Fruit fly (Drosophila melanogaster) whole organism, embryonic: ENCODE data around the gene Ir92a.

ENCODE experiments used
- Atf3 ChIP-seq: fragments of 200-800 bp; sonication (Bioruptor generic); optimal IDR thresholded peaks from 3 replicates; lab custom pipeline; 2016; ENCODE audit warnings: missing biosample characterization, missing genetic modification characterization
- Awh ChIP-seq: fragments of 200-800 bp; sonication (Bioruptor generic); IDR thresholded peaks from 2 replicates; pipeline ENCODE4, ENCODE4 v1.3.6; 2022; ENCODE audit warnings: missing biosample characterization, missing genetic modification characterization
- Blimp-1 ChIP-seq: fragments of 200-800 bp; sonication (Bioruptor generic); optimal IDR thresholded peaks from 3 replicates; lab custom pipeline; 2018; ENCODE audit warnings: missing biosample characterization, missing genetic modification characterization, mild to moderate bottlenecking, moderate library complexity, missing genetic modification reagents
- CG12071 ChIP-seq: fragments of 200-800 bp; sonication (Bioruptor generic); optimal IDR thresholded peaks from 3 replicates; lab custom pipeline; 2018; ENCODE audit warnings: missing biosample characterization, mild to moderate bottlenecking, missing genetic modification characterization
- CG12299 ChIP-seq: fragments of 200-800 bp; sonication (Bioruptor generic); optimal IDR thresholded peaks from 2 replicates; lab custom pipeline; 2018; ENCODE audit warnings: missing biosample characterization, mild to moderate bottlenecking, missing genetic modification characterization
- CG12659 ChIP-seq: fragments of 200-800 bp; sonication (Bioruptor generic); optimal IDR thresholded peaks from 3 replicates; lab custom pipeline; 2017; ENCODE audit warnings: mild to moderate bottlenecking, missing biosample characterization, missing genetic modification reagents, missing genetic modification characterization
- CG14860 ChIP-seq: fragments of 200-800 bp; sonication (Bioruptor generic); IDR thresholded peaks from 3 replicates; pipeline ENCODE4 v1.3.6; 2022; ENCODE audit warnings: missing biosample characterization, missing genetic modification characterization; ENCODE audit not compliant: partially characterized antibody
- CG15601 ChIP-seq: fragments of 200-800 bp; sonication (Bioruptor generic); optimal IDR thresholded peaks from 3 replicates; lab custom pipeline; 2019; ENCODE audit warnings: missing biosample characterization, mild to moderate bottlenecking, missing genetic modification characterization, moderate library complexity
- CG16813 ChIP-seq: fragments of 200-800 bp; sonication (Bioruptor generic); IDR thresholded peaks from 3 replicates; pipeline ENCODE4 v1.3.6; 2022; ENCODE audit warnings: missing biosample characterization, missing genetic modification characterization; ENCODE audit not compliant: partially characterized antibody
- CG18011 ChIP-seq: fragments of 200-800 bp; sonication (Bioruptor generic); optimal IDR thresholded peaks from 2 replicates; lab custom pipeline; 2017; ENCODE audit warnings: missing biosample characterization, missing genetic modification characterization, mild to moderate bottlenecking, moderate library complexity, missing genotype
- CG18599 ChIP-seq: fragments of 200-800 bp; sonication (Bioruptor generic); optimal IDR thresholded peaks from 3 replicates; lab custom pipeline; 2017; ENCODE audit warnings: missing biosample characterization, missing genetic modification characterization, mild to moderate bottlenecking, moderate library complexity, missing genetic modification reagents
- CG30403 ChIP-seq: fragments of 200-800 bp; sonication (Bioruptor generic); optimal IDR thresholded peaks from 3 replicates; lab custom pipeline; 2016; ENCODE audit warnings: missing biosample characterization, missing genetic modification characterization
- CG34422 ChIP-seq: fragments of 200-800 bp; sonication (Bioruptor generic); IDR thresholded peaks from 3 replicates; pipeline ENCODE4 v1.3.6; 2022; ENCODE audit warnings: missing biosample characterization, missing genetic modification characterization
- CG5953 ChIP-seq: fragments of 200-800 bp; sonication (Bioruptor generic); IDR thresholded peaks from 2 replicates; pipeline ENCODE4 v1.3.6; 2022; ENCODE audit warnings: missing biosample characterization, missing genetic modification characterization
- CG6175 ChIP-seq: fragments of 200-800 bp; sonication (Bioruptor generic); IDR thresholded peaks from 3 replicates; pipeline ENCODE4 v1.3.6; 2022; ENCODE audit warnings: missing biosample characterization, missing genetic modification characterization
- CG6813 ChIP-seq: fragments of 200-800 bp; sonication (Bioruptor generic); optimal IDR thresholded peaks from 2 replicates; lab custom pipeline; 2017; ENCODE audit warnings: missing biosample characterization, missing genetic modification characterization, mild to moderate bottlenecking, moderate library complexity, missing genetic modification reagents
- CG7745 ChIP-seq: fragments of 200-800 bp; sonication (Bioruptor generic); optimal IDR thresholded peaks from 2 replicates; lab custom pipeline; 2018; ENCODE audit warnings: missing biosample characterization, mild to moderate bottlenecking, missing genetic modification characterization, moderate library complexity
- CG8478 ChIP-seq: fragments of >200 bp; optimal IDR thresholded peaks from 2 replicates; lab custom pipeline; 2018
- D ChIP-seq, 2 experiments: fragments of 200-800 bp in 1 of 2; fragments of >200 bp in 1 of 2; sonication (Bioruptor generic) in 1 of 2; optimal IDR thresholded peaks; 2 replicates in 1 of 2; 3 replicates in 1 of 2; lab custom pipeline; 2017; ENCODE audit warnings: mild to moderate bottlenecking in 1 of 2, missing biosample characterization in 1 of 2, missing genetic modification characterization in 1 of 2, missing genetic modification reagents in 1 of 2
- D19A ChIP-seq: fragments of 200-800 bp; optimal IDR thresholded peaks from 3 replicates; lab custom pipeline; 2019; ENCODE audit warnings: missing biosample characterization, mild to moderate bottlenecking, missing genetic modification characterization, moderate library complexity
- Dfd ChIP-seq, 2 experiments: fragments of >200 bp; optimal IDR thresholded peaks; 2 replicates each; lab custom pipeline; 2017; ENCODE audit warnings: missing biosample characterization in 2 of 2, missing genetic modification characterization in 2 of 2
- Fer2 ChIP-seq: fragments of 200-800 bp; sonication (Bioruptor generic); optimal IDR thresholded peaks from 2 replicates; lab custom pipeline; 2018; ENCODE audit warnings: missing biosample characterization, mild to moderate bottlenecking, missing genetic modification characterization, moderate library complexity
- HLH4C ChIP-seq: fragments of 200-800 bp; sonication (Bioruptor generic); IDR thresholded peaks from 3 replicates; pipeline ENCODE4 v1.3.6; 2022; ENCODE audit warnings: missing biosample characterization, missing genetic modification characterization; ENCODE audit not compliant: partially characterized antibody
- Hmr ChIP-seq: fragments of 200-800 bp; sonication (Bioruptor generic); optimal IDR thresholded peaks from 3 replicates; lab custom pipeline; 2017; ENCODE audit warnings: mild to moderate bottlenecking, missing biosample characterization, missing genetic modification reagents, missing genetic modification characterization
- Hr3 ChIP-seq: fragments of 200-800 bp; sonication (Bioruptor generic); optimal IDR thresholded peaks from 3 replicates; lab custom pipeline; 2016; ENCODE audit warnings: missing biosample characterization, missing genetic modification characterization
- Mad ChIP-seq: fragments of 200-800 bp; sonication (Bioruptor generic); optimal IDR thresholded peaks from 2 replicates; lab custom pipeline; 2016; ENCODE audit warnings: missing biosample characterization, missing genetic modification characterization
- Oaz ChIP-seq: fragments of 200-800 bp; sonication (Bioruptor generic); IDR thresholded peaks from 2 replicates; pipeline ENCODE4 v1.3.6; 2022; ENCODE audit warnings: missing biosample characterization, missing genetic modification characterization
- Ravus ChIP-seq: fragments of 200-800 bp; sonication (Bioruptor generic); IDR thresholded peaks from 2 replicates; pipeline ENCODE4 v1.3.6; 2022; ENCODE audit warnings: missing biosample characterization, missing genetic modification characterization
- Trl ChIP-seq, 3 experiments: fragments of >200 bp in 2 of 3; fragments of 200-800 bp in 1 of 3; sonication (Bioruptor generic) in 1 of 3; optimal IDR thresholded peaks; 2 replicates in 1 of 3; 3 replicates in 2 of 3; lab custom pipeline; 2016 to 2017; ENCODE audit warnings: missing biosample characterization in 1 of 3, missing genetic modification characterization in 1 of 3
- btn ChIP-seq: fragments of 200-800 bp; sonication (Bioruptor generic); optimal IDR thresholded peaks from 2 replicates; lab custom pipeline; 2016; ENCODE audit warnings: missing biosample characterization, missing genetic modification characterization
- cas ChIP-seq: fragments of 200-800 bp; sonication (Bioruptor generic); IDR thresholded peaks from 2 replicates; pipeline ENCODE4 v1.3.6; 2022; ENCODE audit warnings: missing biosample characterization, missing genetic modification characterization
- crc ChIP-seq: fragments of 200-800 bp; sonication (Bioruptor generic); optimal IDR thresholded peaks from 2 replicates; lab custom pipeline; 2016; ENCODE audit warnings: missing biosample characterization, missing genetic modification characterization
- crol ChIP-seq: fragments of 200-800 bp; sonication (Bioruptor generic); IDR thresholded peaks from 2 replicates; pipeline ENCODE4 v1.3.6; 2022; ENCODE audit warnings: missing biosample characterization, missing genetic modification characterization
- da ChIP-seq: fragments of 200-800 bp; sonication (Bioruptor generic); optimal IDR thresholded peaks from 2 replicates; lab custom pipeline; 2016; ENCODE audit warnings: missing biosample characterization, missing genetic modification characterization
- dmrt11E ChIP-seq: fragments of 200-800 bp; sonication (Bioruptor generic); optimal IDR thresholded peaks from 3 replicates; lab custom pipeline; 2018; ENCODE audit warnings: missing biosample characterization, mild to moderate bottlenecking, missing genetic modification characterization, moderate library complexity
- emc ChIP-seq: fragments of 200-800 bp; sonication (Bioruptor generic); optimal IDR thresholded peaks from 2 replicates; lab custom pipeline; 2016; ENCODE audit warnings: missing biosample characterization, missing genetic modification characterization
- ems ChIP-seq: fragments of 200-800 bp; sonication (Bioruptor generic); optimal IDR thresholded peaks from 3 replicates; lab custom pipeline; 2016; ENCODE audit warnings: missing biosample characterization, missing genetic modification characterization
- fd3F ChIP-seq: fragments of 200-800 bp; sonication (Bioruptor generic); optimal IDR thresholded peaks from 2 replicates; lab custom pipeline; 2018; ENCODE audit warnings: missing biosample characterization, mild to moderate bottlenecking, missing genetic modification characterization, moderate library complexity
- fd96Cb ChIP-seq: fragments of 200-800 bp; sonication (Bioruptor generic); optimal IDR thresholded peaks from 2 replicates; lab custom pipeline; 2018; ENCODE audit warnings: missing biosample characterization, mild to moderate bottlenecking, missing genetic modification characterization, moderate library complexity
- gcm2 ChIP-seq: fragments of 200-800 bp; sonication (Bioruptor generic); optimal IDR thresholded peaks from 2 replicates; lab custom pipeline; 2016; ENCODE audit warnings: missing biosample characterization, missing genetic modification characterization
- grau ChIP-seq: fragments of 200-800 bp; optimal IDR thresholded peaks from 3 replicates; lab custom pipeline; 2019; ENCODE audit warnings: missing biosample characterization, mild to moderate bottlenecking, missing genetic modification characterization, moderate library complexity
- gsb ChIP-seq: fragments of 200-800 bp; sonication (Bioruptor generic); IDR thresholded peaks from 2 replicates; pipeline ENCODE4 v1.3.6; 2022; ENCODE audit warnings: missing biosample characterization, missing genetic modification characterization
- h ChIP-seq: fragments of >200 bp; optimal IDR thresholded peaks from 2 replicates; lab custom pipeline; 2017
- ken ChIP-seq: fragments of 200-800 bp; sonication (Bioruptor generic); IDR thresholded peaks from 3 replicates; pipeline ENCODE4 v1.3.6; 2022; ENCODE audit warnings: missing biosample characterization, missing genetic modification characterization
- klu ChIP-seq: fragments of 200-800 bp; sonication (Bioruptor generic); IDR thresholded peaks from 2 replicates; pipeline ENCODE4 v1.3.6; 2022; ENCODE audit warnings: missing biosample characterization, missing genetic modification characterization
- lov ChIP-seq, 2 experiments: fragments of 200-800 bp in 1 of 2; fragments of >200 bp in 1 of 2; sonication (Bioruptor generic) in 1 of 2; IDR thresholded peaks in 1 of 2; optimal IDR thresholded peaks in 1 of 2; 2 replicates in 1 of 2; 3 replicates in 1 of 2; pipeline versions ENCODE4 v1.3.6 to Lab custom; 2017 to 2022; ENCODE audit warnings: missing biosample characterization in 1 of 2, missing genetic modification characterization in 1 of 2
- so ChIP-seq: fragments of 200-800 bp; sonication (Bioruptor generic); IDR thresholded peaks from 3 replicates; pipeline ENCODE4 v1.3.6; 2022; ENCODE audit warnings: missing biosample characterization, missing genetic modification characterization
- stwl ChIP-seq: fragments of 200-800 bp; sonication (Bioruptor generic); optimal IDR thresholded peaks from 3 replicates; lab custom pipeline; 2018; ENCODE audit warnings: missing biosample characterization, mild to moderate bottlenecking, missing genetic modification characterization, moderate library complexity
- trh ChIP-seq: fragments of 200-800 bp; sonication (Bioruptor generic); optimal IDR thresholded peaks from 2 replicates; lab custom pipeline; 2016; ENCODE audit warnings: missing biosample characterization, missing genetic modification characterization

Ir92a gene

DNA sequence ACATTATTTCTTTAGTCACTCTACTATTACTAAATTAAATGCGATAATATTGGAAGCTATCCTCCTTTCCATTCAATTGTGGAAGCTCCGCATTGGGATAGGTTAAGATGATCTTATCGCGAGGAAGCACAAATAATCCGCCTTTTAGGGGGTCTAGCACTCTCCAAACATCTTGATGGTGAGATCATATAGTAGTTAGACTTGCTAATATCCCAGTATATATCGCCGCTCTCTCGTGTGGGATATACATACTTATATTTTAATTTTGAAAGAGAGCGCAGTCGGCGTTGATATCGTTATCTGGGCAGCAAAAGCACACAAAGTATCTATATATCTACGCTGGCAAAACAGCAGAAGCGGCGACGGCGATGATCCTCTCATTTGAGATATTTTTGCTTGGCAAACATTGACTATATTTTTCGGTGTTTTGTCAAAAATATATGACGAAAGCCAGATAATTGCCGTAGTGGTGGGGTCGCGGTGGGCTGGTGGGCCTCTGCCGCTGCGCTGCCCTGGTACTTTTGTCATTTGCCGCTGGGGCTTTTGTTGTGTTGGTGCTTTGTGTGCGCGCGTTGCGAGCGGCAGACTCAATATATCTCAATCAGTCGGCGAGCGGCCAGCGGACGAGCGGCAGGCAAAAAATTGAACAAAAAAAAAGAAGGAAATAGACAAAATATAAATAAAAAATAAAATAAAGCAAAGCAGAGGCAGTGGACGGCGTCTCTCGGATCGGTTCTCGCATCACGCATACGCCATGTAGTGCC, 21.2 kb upstream of the Ir92a start (continued):
- TF ChIP-seq CG12071 (GFP tag; lab: Kevin White, UChicago) (peak; percentile 24), Dfd (GFP tag; optimal IDR thresholded peaks at IDR 0.05; lab: Kevin White, UChicago) (no peak), CG6813 (GFP tag; lab: Kevin White, UChicago) (no peak), Hmr (GFP tag; lab: Kevin White, UChicago) (no peak), gcm2 (GFP tag; lab: Kevin White, UChicago) (no peak), CG15601 (tag; lab: Kevin White, UChicago) (no peak), grau (tag; lab: Kevin White, UChicago) (no peak), Hr3 (GFP tag; lab: Kevin White, UChicago) (no peak), gsb (GFP tag; lab: Robert Waterston, UW) (no peak), Trl (optimal IDR thresholded peaks at IDR 0.05; lab: Kevin White, UChicago) (peak in 1 of 2 experiments; percentile 41), Trl (GFP tag; optimal IDR thresholded peaks at IDR 0.05; lab: Kevin White, UChicago) (no peak), fd96Cb (tag; lab: Kevin White, UChicago) (no peak), ems (GFP tag; lab: Kevin White, UChicago) (no peak), Awh (no peak), Ravus (GFP tag; lab: Robert Waterston, UW) (no peak), HLH4C (no peak), Mad (GFP tag; lab: Kevin White, UChicago) (no peak), CG7745 (tag; lab: Kevin White, UChicago) (no peak), CG16813 (GFP tag; lab: Robert Waterston, UW) (no peak), lov (optimal IDR thresholded peaks at IDR 0.05; lab: Kevin White, UChicago) (no peak), lov (GFP tag; IDR thresholded peaks at IDR 0.05; lab: Robert Waterston, UW) (0 out of 3 replicates have a peak, but pooled peaks have one; percentile 23), stwl (tag; lab: Kevin White, UChicago) (no peak), CG12299 (tag; lab: Kevin White, UChicago) (peak; percentile 27), ken (GFP tag; lab: Robert Waterston, UW) (no peak), CG18599 (GFP tag; lab: Kevin White, UChicago) (no peak), CG5953 (GFP tag; lab: Robert Waterston, UW) (no peak), cas (GFP tag; lab: Robert Waterston, UW) (no peak), CG34422 (GFP tag; lab: Robert Waterston, UW) (no peak), D (optimal IDR thresholded peaks at IDR 0.05; lab: Kevin White, UChicago) (no peak), D (GFP tag; optimal IDR thresholded peaks at IDR 0.05; lab: Kevin White, UChicago) (no peak), CG6175 (GFP tag; lab: Robert Waterston, UW) (peak; percentile 50; the same call in 1 of the 3 replicates), h (no peak), Fer2 (tag; lab: Kevin White, UChicago) (no peak), crol (GFP tag; lab: Robert Waterston, UW) (peak; percentile 61; the same call in 1 of the 2 replicates), trh (GFP tag; lab: Kevin White, UChicago) (no peak), fd3F (GFP tag; lab: Kevin White, UChicago) (no peak), so (GFP tag; lab: Robert Waterston, UW) (no peak), btn (GFP tag; lab: Kevin White, UChicago) (no peak), CG8478 (no peak), klu (GFP tag; lab: Robert Waterston, UW) (no peak), dmrt11E (tag; lab: Kevin White, UChicago) (no peak), crc (no peak), CG30403 (GFP tag; lab: Kevin White, UChicago) (no peak), da (GFP tag; lab: Kevin White, UChicago) (no peak), Oaz (GFP tag; lab: Robert Waterston, UW) (no peak), Atf3 (GFP tag; lab: Kevin White, UChicago) (no peak), Blimp-1 (GFP tag; lab: Kevin White, UChicago) (no peak), CG18011 (no peak), CG12659 (GFP tag; lab: Kevin White, UChicago) (no peak), D19A (tag; lab: Kevin White, UChicago) (no peak), emc (GFP tag; lab: Kevin White, UChicago) (no peak), CG14860 (GFP tag; lab: Robert Waterston, UW) (no peak)
